Worm (Caenorhabditis elegans): ENCODE results near the gene Y2H9A.6.

DNA sequence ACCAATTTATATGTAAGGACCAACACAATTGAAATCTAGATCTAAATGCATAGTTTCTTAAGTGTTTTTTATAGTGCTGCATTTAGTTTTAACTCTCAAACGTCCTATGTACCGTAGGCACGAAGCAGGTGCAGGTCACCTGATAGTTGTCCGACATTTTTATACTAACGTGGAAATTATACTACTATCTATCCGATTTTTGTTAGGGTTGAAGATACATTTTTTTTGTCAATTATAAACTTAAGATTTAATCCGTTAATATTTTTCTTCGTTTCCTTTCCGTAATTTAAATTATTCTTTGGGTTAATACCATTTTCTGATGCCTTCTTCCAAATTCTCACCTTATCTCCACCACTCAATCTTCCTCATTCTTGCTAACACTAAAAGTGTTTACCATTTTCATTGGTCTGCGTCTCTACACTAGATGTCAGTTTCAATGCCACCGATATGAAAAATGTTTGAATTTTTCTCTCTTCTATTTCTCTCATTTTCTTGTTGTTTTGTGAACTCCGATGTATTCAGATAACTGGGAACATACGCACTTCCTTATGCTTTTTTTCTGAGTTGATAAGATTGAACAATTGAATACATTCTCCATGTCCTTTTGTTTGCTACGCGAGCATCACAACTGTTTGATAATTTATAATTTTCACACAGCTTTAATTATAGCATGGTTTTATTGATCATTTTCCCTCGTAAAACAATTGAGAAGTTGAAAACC is 1.8 kb downstream of the Y2H9A.6 start, which contains the start of gene Y2H9A.4:
- TF ChIP-seq aha-1 (tag; optimal IDR thresholded peaks at IDR 0.05) (no peak), nhr-76 (tag; optimal IDR thresholded peaks at IDR 0.05) (no peak), ama-1 (optimal IDR thresholded peaks at IDR 0.05) (no peak), skn-1 (tag; optimal IDR thresholded peaks at IDR 0.05) (no peak), ceh-82 (tag; optimal IDR thresholded peaks at IDR 0.05) (no peak)
